Fruit fly (Drosophila melanogaster): ENCODE results near the gene CheB93a.

DNA sequence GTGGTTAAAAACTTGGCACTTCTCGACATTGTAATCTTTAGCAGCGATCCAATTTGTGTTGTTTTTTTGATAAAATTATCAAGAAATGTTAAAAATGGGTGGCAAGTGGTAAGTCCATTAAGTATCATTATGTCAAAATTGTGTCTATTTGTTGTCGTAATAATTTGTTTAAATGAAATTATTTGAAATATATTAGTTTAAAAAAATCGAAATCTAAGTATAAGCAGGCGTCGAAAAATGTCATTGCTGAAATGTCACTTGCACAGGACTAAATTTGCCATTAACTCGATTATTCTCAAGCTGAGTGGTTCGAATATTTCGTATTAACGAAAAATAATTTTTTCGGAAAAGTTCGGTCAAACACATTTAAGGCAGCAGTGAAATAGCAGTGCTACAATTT is 3.8 kb upstream of the CheB93a start, which contains the start of gene CG7907:
- TF ChIP-seq tj (GFP tag; optimal IDR thresholded peaks at IDR 0.05) (no peak), Hr96 (GFP tag; optimal IDR thresholded peaks at IDR 0.05) (no peak), kay (GFP tag; ENCODE audit: borderline replicate concordance) (no peak), cic (GFP tag; optimal IDR thresholded peaks at IDR 0.05) (no peak), CG12768 (GFP tag; optimal IDR thresholded peaks at IDR 0.05) (no peak)
